Worm (Caenorhabditis elegans) whole organism, L1 larva: Measurements from ENCODE around the gene str-206.

Experiments
- C16A3.4 ChIP-seq: fragments of 150-350 bp; optimal IDR thresholded peaks from 2 replicates; lab custom pipeline; 2014; ENCODE audit warnings: missing biosample characterization, missing genetic modification characterization
- F16B12.6 ChIP-seq: fragments of 150-350 bp; optimal IDR thresholded peaks from 2 replicates; lab custom pipeline; 2014; ENCODE audit warnings: missing biosample characterization, missing genetic modification characterization
- aha-1 ChIP-seq: fragments of 150-350 bp; optimal IDR thresholded peaks from 2 replicates; lab custom pipeline; 2014; ENCODE audit warnings: missing biosample characterization, missing genetic modification characterization
- blmp-1 ChIP-seq: fragments of 150-350 bp; optimal IDR thresholded peaks from 2 replicates; lab custom pipeline; 2014; ENCODE audit warnings: missing biosample characterization, missing genetic modification characterization
- ceh-8 ChIP-seq: fragments of 200-800 bp; sonication (Bioruptor generic); optimal IDR thresholded peaks from 2 replicates; lab custom pipeline; 2018; ENCODE audit warnings: mild to moderate bottlenecking, missing genetic modification characterization, moderate library complexity, missing compliant biosample characterization
- ceh-88 ChIP-seq: fragments of 200-800 bp; sonication (Bioruptor generic); IDR thresholded peaks from 2 replicates; pipeline ENCODE4 v1.3.6; 2022; ENCODE audit warnings: missing genetic modification characterization, missing compliant biosample characterization
- ces-1 ChIP-seq: fragments of 150-350 bp; optimal IDR thresholded peaks from 2 replicates; lab custom pipeline; 2014; ENCODE audit warnings: missing biosample characterization, missing genetic modification reagents, missing genetic modification characterization
- dpl-1 ChIP-seq, 3 experiments: fragments of 150-350 bp in 2 of 3; sonication (generic microtip) in 1 of 3; optimal IDR thresholded peaks; 2 replicates each; lab custom pipeline; 2014 to 2017; ENCODE audit warnings: missing biosample characterization in 3 of 3, missing genetic modification characterization in 3 of 3, missing genetic modification reagents in 3 of 3
- dsc-1 ChIP-seq: sonication (generic microtip); optimal IDR thresholded peaks from 2 replicates; lab custom pipeline; 2016; ENCODE audit warnings: mild to moderate bottlenecking, missing genetic modification characterization, missing compliant biosample characterization
- efl-1 ChIP-seq, 4 experiments: fragments of 150-350 bp; optimal IDR thresholded peaks in 3 of 4; peaks in 1 of 4; 1 replicate in 1 of 4; 2 replicates in 3 of 4; lab custom pipeline; 2014; ENCODE audit warnings: missing biosample characterization in 2 of 4, missing genetic modification characterization in 2 of 4, missing genetic modification reagents in 2 of 4
- efl-3 ChIP-seq: fragments of 200-800 bp; sonication (Bioruptor generic); optimal IDR thresholded peaks from 2 replicates; lab custom pipeline; 2018; ENCODE audit warnings: mild to moderate bottlenecking, missing genetic modification characterization, missing compliant biosample characterization
- elt-3 ChIP-seq, 6 experiments: fragments of 150-350 bp in 1 of 6; sonication (generic microtip); optimal IDR thresholded peaks; 2 replicates each; lab custom pipeline; 2017 to 2018; ENCODE audit warnings: missing biosample characterization in 6 of 6, missing genetic modification characterization in 6 of 6, inconsistent platforms in 1 of 6
- fkh-10 ChIP-seq: sonication (generic microtip); optimal IDR thresholded peaks from 2 replicates; lab custom pipeline; 2017; ENCODE audit warnings: missing biosample characterization, missing genetic modification reagents, missing genetic modification characterization
- fkh-8 ChIP-seq: sonication (generic microtip); optimal IDR thresholded peaks from 2 replicates; lab custom pipeline; 2016; ENCODE audit warnings: mild to moderate bottlenecking, missing genetic modification characterization, missing compliant biosample characterization
- hlh-4 ChIP-seq: sonication (generic microtip); optimal IDR thresholded peaks from 2 replicates; lab custom pipeline; 2016; ENCODE audit warnings: mild to moderate bottlenecking, missing genetic modification characterization, missing compliant biosample characterization
- irx-1 ChIP-seq: sonication (generic microtip); optimal IDR thresholded peaks from 2 replicates; lab custom pipeline; 2016; ENCODE audit warnings: missing genetic modification characterization, missing compliant biosample characterization
- isw-1 ChIP-seq: fragments of 200-800 bp; sonication (Bioruptor generic); IDR thresholded peaks from 2 replicates; pipeline ENCODE4 v1.3.6; 2022; ENCODE audit warnings: missing genetic modification characterization, missing compliant biosample characterization
- lin-13 ChIP-seq: fragments of 150-350 bp; optimal IDR thresholded peaks from 2 replicates; lab custom pipeline; 2014; ENCODE audit warnings: missing biosample characterization, missing genetic modification reagents, missing genetic modification characterization
- lin-14 ChIP-seq: fragments of 200-800 bp; sonication (Bioruptor generic); optimal IDR thresholded peaks from 2 replicates; lab custom pipeline; 2018; ENCODE audit warnings: mild to moderate bottlenecking, missing genetic modification characterization, moderate library complexity, missing compliant biosample characterization
- lin-35 ChIP-seq, 2 experiments: fragments of 150-350 bp; optimal IDR thresholded peaks; 2 replicates each; lab custom pipeline; 2014; ENCODE audit warnings: missing biosample characterization in 2 of 2, missing genetic modification characterization in 2 of 2, missing genetic modification reagents in 2 of 2
- lir-3 ChIP-seq: sonication (generic microtip); optimal IDR thresholded peaks from 2 replicates; lab custom pipeline; 2016; ENCODE audit warnings: mild to moderate bottlenecking, missing genetic modification characterization, moderate library complexity, missing compliant biosample characterization; ENCODE audit not compliant: poor library complexity
- lsy-2 ChIP-seq, 2 experiments: fragments of 150-350 bp; optimal IDR thresholded peaks; 2 replicates each; lab custom pipeline; 2014; ENCODE audit warnings: missing biosample characterization in 2 of 2, missing genetic modification characterization in 2 of 2
- mab-9 ChIP-seq: fragments of 200-800 bp; sonication (Bioruptor generic); IDR thresholded peaks from 2 replicates; pipeline ENCODE4 v1.3.6; 2022; ENCODE audit warnings: missing genetic modification reagents, missing genetic modification characterization, missing compliant biosample characterization
- mep-1 ChIP-seq: fragments of 150-350 bp; optimal IDR thresholded peaks from 2 replicates; lab custom pipeline; 2014; ENCODE audit warnings: missing biosample characterization, missing genetic modification characterization
- nhr-12 ChIP-seq: sonication (generic microtip); optimal IDR thresholded peaks from 2 replicates; lab custom pipeline; 2017; ENCODE audit warnings: missing biosample characterization, missing genetic modification characterization
- nhr-20 ChIP-seq: sonication (generic microtip); optimal IDR thresholded peaks from 2 replicates; lab custom pipeline; 2016; ENCODE audit warnings: mild to moderate bottlenecking, missing genetic modification characterization, missing compliant biosample characterization
- nhr-28 ChIP-seq: fragments of 150-350 bp; optimal IDR thresholded peaks from 2 replicates; lab custom pipeline; 2014; ENCODE audit warnings: missing biosample characterization, missing genetic modification characterization
- nhr-71 ChIP-seq: sonication (generic microtip); optimal IDR thresholded peaks from 2 replicates; lab custom pipeline; 2016; ENCODE audit warnings: mild to moderate bottlenecking, missing genetic modification characterization, moderate library complexity, missing compliant biosample characterization
- nhr-77 ChIP-seq: fragments of 150-350 bp; optimal IDR thresholded peaks from 2 replicates; lab custom pipeline; 2014; ENCODE audit warnings: missing biosample characterization, missing genetic modification characterization
- nhr-85 ChIP-seq: sonication (generic microtip); peaks from one replicate; lab custom pipeline; 2016; ENCODE audit warnings: missing genetic modification characterization, inconsistent platforms, missing compliant biosample characterization
- rnt-1 ChIP-seq: sonication (generic microtip); optimal IDR thresholded peaks from 2 replicates; lab custom pipeline; 2016; ENCODE audit warnings: mild to moderate bottlenecking, missing genetic modification characterization, moderate library complexity, missing compliant biosample characterization
- skn-1 ChIP-seq: fragments of 150-350 bp; optimal IDR thresholded peaks from 2 replicates; lab custom pipeline; 2014; ENCODE audit warnings: missing biosample characterization, missing genetic modification characterization
- snu-23 ChIP-seq: sonication (generic microtip); optimal IDR thresholded peaks from 2 replicates; lab custom pipeline; 2016; ENCODE audit warnings: missing genetic modification characterization, missing compliant biosample characterization
- sox-4 ChIP-seq: sonication (generic microtip); optimal IDR thresholded peaks from 2 replicates; lab custom pipeline; 2016; ENCODE audit warnings: missing genetic modification characterization, missing compliant biosample characterization
- tbx-2 ChIP-seq: sonication (generic microtip); optimal IDR thresholded peaks from 2 replicates; lab custom pipeline; 2016; ENCODE audit warnings: missing genetic modification characterization, missing compliant biosample characterization
- tlp-1 ChIP-seq: fragments of 150-350 bp; optimal IDR thresholded peaks from 2 replicates; lab custom pipeline; 2014; ENCODE audit warnings: missing biosample characterization, missing genetic modification characterization
- unc-62 ChIP-seq: fragments of 150-350 bp; optimal IDR thresholded peaks from 2 replicates; lab custom pipeline; 2014; ENCODE audit warnings: missing biosample characterization, missing genetic modification reagents, missing genetic modification characterization
- unc-86 ChIP-seq: sonication (generic microtip); optimal IDR thresholded peaks from 2 replicates; lab custom pipeline; 2016; ENCODE audit warnings: missing genetic modification characterization, missing compliant biosample characterization
- unc-98 ChIP-seq: fragments of 200-800 bp; sonication (Bioruptor generic); IDR thresholded peaks from 2 replicates; pipeline ENCODE4 v1.3.6; 2022; ENCODE audit warnings: missing genetic modification characterization, missing compliant biosample characterization
- ztf-11 ChIP-seq, 2 experiments: sonication (generic microtip); optimal IDR thresholded peaks; 2 replicates each; lab custom pipeline; 2016 to 2017; ENCODE audit warnings: missing genetic modification characterization in 2 of 2, missing biosample characterization in 1 of 2, missing compliant biosample characterization in 1 of 2

Gene str-206

ce11 chrV:6231902-6232340, 14.0 kb downstream of the str-206 start (continued):
- no peak for TF ChIP-seq efl-3 (GFP tag; lab: Kevin White, UChicago)
- peak; percentile 11 for TF ChIP-seq lir-3 (tag; lab: Kevin White, UChicago)
- no peak for TF ChIP-seq ces-1 (GFP tag; lab: Kevin White, UChicago)

ce11 chrV:6232886-6233285, 15.0 kb downstream of the str-206 start:
- TF ChIP-seq elt-3 (tag; optimal IDR thresholded peaks at IDR 0.05; lab: Kevin White, UChicago) (peak in 1 of 6 experiments; percentile 11), skn-1 (tag; lab: Kevin White, UChicago) (no peak), fkh-8 (tag; lab: Kevin White, UChicago) (no peak), efl-1 (optimal IDR thresholded peaks at IDR 0.05; lab: Kevin White, UChicago) (no peak), efl-1 (GFP tag; optimal IDR thresholded peaks at IDR 0.05 in 1 of 2; lab: Kevin White, UChicago) (peak in 1 of 2 experiments; percentile 82), nhr-20 (tag; lab: Kevin White, UChicago) (no peak), ceh-8 (GFP tag; lab: Kevin White, UChicago) (no peak), snu-23 (GFP tag; lab: Kevin White, UChicago) (peak; percentile 6), irx-1 (tag; lab: Kevin White, UChicago) (no peak), ceh-88 (no peak), lin-14 (GFP tag; lab: Kevin White, UChicago) (peak; percentile 63), lin-35 (GFP tag; optimal IDR thresholded peaks at IDR 0.05; lab: Kevin White, UChicago) (peak in 1 of 2 experiments; percentile 4), blmp-1 (tag; lab: Kevin White, UChicago) (peak; percentile 53), sox-4 (tag; lab: Kevin White, UChicago) (no peak), nhr-77 (tag; lab: Kevin White, UChicago) (no peak), C16A3.4 (tag; lab: Kevin White, UChicago) (no peak), mep-1 (tag; lab: Kevin White, UChicago) (peak; percentile 52), mab-9 (GFP tag; lab: Robert Waterston, UW) (no peak), isw-1 (0 out of 2 replicates have a peak, but pooled peaks have one; percentile 5), nhr-85 (peak; percentile 72), tlp-1 (tag; lab: Kevin White, UChicago) (no peak), fkh-10 (GFP tag; lab: Kevin White, UChicago) (peak; percentile 44), lin-13 (no peak), aha-1 (no peak), lsy-2 (tag; optimal IDR thresholded peaks at IDR 0.05; lab: Kevin White, UChicago) (peak; percentile 2 to 5), unc-86 (peak; percentile 8), F16B12.6 (tag; lab: Kevin White, UChicago) (no peak), lir-3 (tag; lab: Kevin White, UChicago) (no peak), nhr-71 (tag; lab: Kevin White, UChicago) (peak; percentile 38), rnt-1 (no peak), hlh-4 (tag; lab: Kevin White, UChicago) (no peak), unc-62 (no peak)

DNA sequence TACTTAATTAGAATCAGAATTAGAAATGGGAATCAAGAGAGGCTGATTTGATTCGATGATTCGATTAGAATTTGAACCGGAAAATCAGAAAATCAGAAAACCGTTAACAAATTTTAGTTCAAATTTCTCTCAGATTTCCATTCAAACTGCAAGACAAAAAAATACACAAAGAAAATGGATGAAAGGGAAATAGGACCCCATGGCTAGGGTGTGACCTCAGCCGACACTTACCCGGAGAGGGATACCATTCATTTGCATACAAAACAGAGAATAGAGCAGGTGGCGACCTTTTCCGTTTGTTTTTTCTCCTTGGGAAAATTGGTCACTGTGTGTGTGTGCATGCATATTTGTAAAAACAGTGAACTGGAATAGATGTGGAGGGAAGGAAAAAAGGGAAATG, 16.0 kb downstream of the str-206 start:
- TF ChIP-seq lin-14 (GFP tag; lab: Kevin White, UChicago) (peak; percentile 3), nhr-28 (tag; lab: Kevin White, UChicago) (no peak), nhr-85 (peak; percentile 72), tbx-2 (tag; lab: Kevin White, UChicago) (no peak), blmp-1 (tag; lab: Kevin White, UChicago) (peak; percentile 47)

- TF ChIP-seq lsy-2 (tag; optimal IDR thresholded peaks at IDR 0.05; lab: Kevin White, UChicago) (peak in 1 of 2 experiments; percentile 11), dpl-1 (GFP tag; optimal IDR thresholded peaks at IDR 0.05; lab: Kevin White, UChicago) (peak in 1 of 3 experiments; percentile 13), nhr-12 (tag; lab: Kevin White, UChicago) (no peak), unc-86 (no peak), elt-3 (tag; optimal IDR thresholded peaks at IDR 0.05; lab: Kevin White, UChicago) (no peak), unc-98 (GFP tag; lab: Robert Waterston, UW) (no peak), lin-35 (GFP tag; optimal IDR thresholded peaks at IDR 0.05; lab: Kevin White, UChicago) (peak in 1 of 2 experiments; percentile 26), snu-23 (GFP tag; lab: Kevin White, UChicago) (peak; percentile 23), ztf-11 (tag; optimal IDR thresholded peaks at IDR 0.05; lab: Kevin White, UChicago) (no peak), dsc-1 (tag; lab: Kevin White, UChicago) (no peak), lin-14 (GFP tag; lab: Kevin White, UChicago) (no peak), C16A3.4 (tag; lab: Kevin White, UChicago) (peak; percentile 3), blmp-1 (tag; lab: Kevin White, UChicago) (peak; percentile 19)
- TF ChIP-seq, all 84 proteins: peak for 6
Measured at ce11 chrV:6234876-6235275, 16.9 kb downstream of the str-206 start, which contains the start of gene K08B12.3. Gene K08B12.3, plus strand, starts transcription at chrV:6235176.
